Fruit fly (Drosophila melanogaster) whole organism, wandering third instar larva: ENCODE results near the gene CG12078.

ENCODE experiments used
- Dif ChIP-seq: fragments of 200-275, 200-300 bp; sonication (Bioruptor generic); optimal IDR thresholded peaks from 2 replicates; lab custom pipeline; 2018; ENCODE audit warnings: missing biosample characterization, missing genetic modification characterization; ENCODE audit not compliant: partially characterized antibody
- Hr83 ChIP-seq: fragments of 200-300 bp; sonication (Bioruptor generic); optimal IDR thresholded peaks from 2 replicates; lab custom pipeline; 2016; ENCODE audit warnings: missing biosample characterization, mild to moderate bottlenecking, missing genetic modification characterization, moderate library complexity; ENCODE audit not compliant: poor library complexity, severe bottlenecking
- Jra ChIP-seq: sonication (Bioruptor generic); optimal IDR thresholded peaks from 2 replicates; lab custom pipeline; 2016; ENCODE audit warnings: missing biosample characterization, missing genetic modification characterization
- Sp1 ChIP-seq: fragments of 200-800 bp; sonication (Bioruptor generic); optimal IDR thresholded peaks from 3 replicates; lab custom pipeline; 2019; ENCODE audit warnings: missing biosample characterization, mild to moderate bottlenecking, missing genetic modification characterization, moderate library complexity

- TF ChIP-seq Sp1 (GFP tag; lab: Kevin White, UChicago) (no peak), Hr83 (GFP tag; lab: Kevin White, UChicago) (peak; percentile 79), Jra (GFP tag; lab: Kevin White, UChicago) (no peak), Dif (peak; percentile 15)
Measured at dm6 chr3L:3249997-3250774, 6.1 kb upstream of the CG12078 start.
